Worm (Caenorhabditis elegans): ENCODE results near the gene ZK938.12.

Gene ZK938.12

DNA sequence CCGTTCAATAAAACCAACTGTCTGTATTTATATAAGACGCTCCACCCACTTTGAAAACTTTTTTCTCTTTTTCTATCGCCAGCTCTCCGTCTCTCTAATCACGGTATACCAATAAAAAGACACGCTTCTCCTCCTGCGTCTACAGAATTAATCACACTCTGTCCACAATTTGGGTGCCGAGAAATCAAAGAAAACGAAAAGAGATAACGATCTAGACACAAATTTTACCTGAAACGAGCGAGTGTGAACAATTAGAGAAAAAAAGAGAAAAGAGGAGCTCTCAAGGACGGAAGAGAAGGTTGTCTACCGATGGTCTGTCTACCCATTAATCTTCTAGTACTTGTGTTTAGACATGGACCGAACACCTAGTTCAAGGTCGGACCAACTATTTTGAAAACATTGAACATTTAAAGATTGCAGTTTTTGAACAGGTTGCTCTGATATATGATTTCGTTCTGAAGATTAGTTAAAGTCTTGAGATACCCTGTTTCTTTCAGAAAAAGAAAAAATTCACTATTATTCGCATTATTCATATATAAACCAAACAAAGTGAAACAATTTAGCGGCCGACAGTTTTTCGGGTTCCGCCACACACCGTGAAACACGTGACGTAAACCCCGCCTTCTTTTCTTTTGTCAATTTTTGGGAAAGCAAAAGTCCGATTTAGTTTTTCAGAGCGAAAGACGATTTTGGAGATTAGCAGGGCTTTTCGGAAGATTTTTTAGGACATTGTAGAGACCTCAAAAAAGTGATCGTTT, 43.6 kb upstream of the ZK938.12 start, which contains the start of gene cyp-13A2:
TSS of gene cyp-13A2 (minus strand) at position 235 of the 758 bp plus-strand sequence.
- TF ChIP-seq cnd-1 (tag; optimal IDR thresholded peaks at IDR 0.05) (no peak), M03D4.4 (tag; optimal IDR thresholded peaks at IDR 0.05) (no peak), pha-4 (tag; optimal IDR thresholded peaks at IDR 0.05) (no peak), mep-1 (tag; optimal IDR thresholded peaks at IDR 0.05) (no peak), unc-39 (tag; optimal IDR thresholded peaks at IDR 0.05) (no peak), blmp-1 (tag; optimal IDR thresholded peaks at IDR 0.05) (no peak), drap-1 (GFP tag; optimal IDR thresholded peaks at IDR 0.05) (no peak), unc-62 (GFP tag; optimal IDR thresholded peaks at IDR 0.05) (peak; percentile 23), ceh-39 (tag; optimal IDR thresholded peaks at IDR 0.05) (no peak), snpc-4 (tag; optimal IDR thresholded peaks at IDR 0.05) (no peak), nhr-237 (tag; optimal IDR thresholded peaks at IDR 0.05) (no peak), ces-1 (GFP tag; optimal IDR thresholded peaks at IDR 0.05) (no peak), tbx-8 (GFP tag; optimal IDR thresholded peaks at IDR 0.05) (no peak), flh-1 (GFP tag; optimal IDR thresholded peaks at IDR 0.05) (no peak), ceh-83 (GFP tag; optimal IDR thresholded peaks at IDR 0.05) (no peak), lin-13 (tag; optimal IDR thresholded peaks at IDR 0.05) (no peak), mab-5 (tag; optimal IDR thresholded peaks at IDR 0.05) (no peak), elt-1 (tag; optimal IDR thresholded peaks at IDR 0.05; ENCODE audit: borderline replicate concordance, insufficient read depth) (peak; percentile 44), sptf-1 (tag; optimal IDR thresholded peaks at IDR 0.05) (no peak), zip-8 (tag; optimal IDR thresholded peaks at IDR 0.05) (no peak), unc-120 (tag; optimal IDR thresholded peaks at IDR 0.05; ENCODE audit: poor library complexity, severe bottlenecking) (peak; percentile 52)

- TF ChIP-seq tbx-8 (GFP tag; optimal IDR thresholded peaks at IDR 0.05) (no peak), pha-4 (tag; optimal IDR thresholded peaks at IDR 0.05) (no peak), sem-2 (GFP tag; optimal IDR thresholded peaks at IDR 0.05) (no peak), unc-120 (tag; optimal IDR thresholded peaks at IDR 0.05; ENCODE audit: poor library complexity, severe bottlenecking) (no peak), unc-62 (GFP tag; optimal IDR thresholded peaks at IDR 0.05) (no peak), blmp-1 (tag; optimal IDR thresholded peaks at IDR 0.05) (no peak), cnd-1 (tag; optimal IDR thresholded peaks at IDR 0.05) (no peak), flh-1 (GFP tag; optimal IDR thresholded peaks at IDR 0.05) (no peak), lin-13 (tag; optimal IDR thresholded peaks at IDR 0.05) (no peak), elt-1 (tag; optimal IDR thresholded peaks at IDR 0.05; ENCODE audit: borderline replicate concordance, insufficient read depth) (no peak), nhr-12 (tag; optimal IDR thresholded peaks at IDR 0.05) (no peak), mab-5 (tag; optimal IDR thresholded peaks at IDR 0.05) (no peak), hlh-1 (tag; optimal IDR thresholded peaks at IDR 0.05) (no peak), sptf-1 (tag; optimal IDR thresholded peaks at IDR 0.05) (no peak), nhr-28 (tag; optimal IDR thresholded peaks at IDR 0.05) (no peak), nhr-237 (tag; optimal IDR thresholded peaks at IDR 0.05) (no peak), nhr-76 (tag; optimal IDR thresholded peaks at IDR 0.05) (no peak), mls-2 (tag; optimal IDR thresholded peaks at IDR 0.05) (no peak), ceh-83 (GFP tag; optimal IDR thresholded peaks at IDR 0.05) (no peak)
These were observed 39.9 kb upstream of the ZK938.12 start for ce11 chrII:9791185-9791584.

DNA sequence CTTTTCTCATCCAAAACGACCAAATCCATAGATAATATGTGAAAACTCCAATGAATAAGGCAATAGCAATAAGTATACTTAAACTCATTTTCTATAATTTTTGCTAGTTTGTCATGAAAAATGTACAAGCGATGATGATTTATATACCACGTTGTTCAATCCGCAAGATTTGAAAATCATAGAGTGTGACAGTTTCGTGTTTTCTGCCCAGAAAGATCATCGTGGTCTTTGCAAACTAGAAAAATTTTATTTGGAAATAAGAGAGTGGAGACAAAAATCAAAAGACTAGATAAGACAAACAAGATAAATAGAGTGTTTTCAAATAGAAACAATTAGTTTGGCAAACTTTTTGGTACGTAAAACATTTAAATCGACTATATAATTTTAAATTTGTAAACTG, 37.9 kb upstream of the ZK938.12 start, which contains the start of gene cyp-13A3:
TSS of gene cyp-13A3 (minus strand) at position 101 of the 400 bp plus-strand sequence.
- TF ChIP-seq mls-2 (tag; optimal IDR thresholded peaks at IDR 0.05) = no peak
- no peak for TF ChIP-seq nhr-2 (tag; optimal IDR thresholded peaks at IDR 0.05)
- TF ChIP-seq snpc-4 (tag; optimal IDR thresholded peaks at IDR 0.05) = no peak
- TF ChIP-seq elt-1 (tag; optimal IDR thresholded peaks at IDR 0.05; ENCODE audit: borderline replicate concordance, insufficient read depth) = no peak
- TF ChIP-seq drap-1 (GFP tag; optimal IDR thresholded peaks at IDR 0.05) = no peak
- TF ChIP-seq unc-62 (GFP tag; optimal IDR thresholded peaks at IDR 0.05) = no peak
- no peak for TF ChIP-seq flh-1 (GFP tag; optimal IDR thresholded peaks at IDR 0.05)
- TF ChIP-seq hlh-1 (tag; optimal IDR thresholded peaks at IDR 0.05) = no peak
- TF ChIP-seq M03D4.4 (tag; optimal IDR thresholded peaks at IDR 0.05) = no peak
- no peak for TF ChIP-seq blmp-1 (tag; optimal IDR thresholded peaks at IDR 0.05)
- TF ChIP-seq pha-4 (tag; optimal IDR thresholded peaks at IDR 0.05) = no peak
- TF ChIP-seq zip-8 (tag; optimal IDR thresholded peaks at IDR 0.05) = no peak
- TF ChIP-seq nhr-12 (tag; optimal IDR thresholded peaks at IDR 0.05) = no peak
- no peak for TF ChIP-seq nhr-28 (tag; optimal IDR thresholded peaks at IDR 0.05)
- TF ChIP-seq nhr-237 (tag; optimal IDR thresholded peaks at IDR 0.05) = no peak
- no peak for TF ChIP-seq ztf-11 (tag; optimal IDR thresholded peaks at IDR 0.05)
- no peak for TF ChIP-seq ceh-39 (tag; optimal IDR thresholded peaks at IDR 0.05)

- TF ChIP-seq lin-13 (tag; optimal IDR thresholded peaks at IDR 0.05) (no peak), mep-1 (tag; optimal IDR thresholded peaks at IDR 0.05) (no peak), nhr-12 (tag; optimal IDR thresholded peaks at IDR 0.05) (no peak), elt-3 (tag; optimal IDR thresholded peaks at IDR 0.05) (no peak), blmp-1 (tag; optimal IDR thresholded peaks at IDR 0.05) (no peak), flh-1 (GFP tag; optimal IDR thresholded peaks at IDR 0.05) (no peak), mab-5 (tag; optimal IDR thresholded peaks at IDR 0.05) (no peak), nhr-28 (tag; optimal IDR thresholded peaks at IDR 0.05) (no peak), hlh-1 (tag; optimal IDR thresholded peaks at IDR 0.05) (no peak), unc-39 (tag; optimal IDR thresholded peaks at IDR 0.05) (no peak)
These were observed 33.5 kb upstream of the ZK938.12 start, which contains the start of gene cyp-13A4 for ce11 chrII:9797664-9798063. cyp-13A4 (minus strand) TSS chrII:9797740.

Measured in whole organism, mixed stage, embryonic.